Worm (Caenorhabditis elegans): ENCODE results near the gene col-95.

The col-95 gene

ce11 chrIII:11669008-11669407 lies 34.8 kb upstream of the col-95 start:
- TF ChIP-seq ceh-13 (GFP tag; optimal IDR thresholded peaks at IDR 0.05) (no peak), aly-1 (tag; optimal IDR thresholded peaks at IDR 0.05) (no peak), tra-4 (tag; optimal IDR thresholded peaks at IDR 0.05) (no peak), F13C5.2 (tag; optimal IDR thresholded peaks at IDR 0.05) (no peak), ets-7 (tag; optimal IDR thresholded peaks at IDR 0.05) (no peak), ama-1 (optimal IDR thresholded peaks at IDR 0.05) (no peak), ceh-36 (tag; optimal IDR thresholded peaks at IDR 0.05) (no peak), tbx-11 (GFP tag; IDR thresholded peaks at IDR 0.05) (no peak), hmg-4 (GFP tag; optimal IDR thresholded peaks at IDR 0.05) (no peak), B0310.2 (tag; optimal IDR thresholded peaks at IDR 0.05) (no peak), hmbx-1 (tag; optimal IDR thresholded peaks at IDR 0.05) (no peak), sea-1 (GFP tag; conservative IDR thresholded peaks at IDR 0.05) (no peak)

DNA sequence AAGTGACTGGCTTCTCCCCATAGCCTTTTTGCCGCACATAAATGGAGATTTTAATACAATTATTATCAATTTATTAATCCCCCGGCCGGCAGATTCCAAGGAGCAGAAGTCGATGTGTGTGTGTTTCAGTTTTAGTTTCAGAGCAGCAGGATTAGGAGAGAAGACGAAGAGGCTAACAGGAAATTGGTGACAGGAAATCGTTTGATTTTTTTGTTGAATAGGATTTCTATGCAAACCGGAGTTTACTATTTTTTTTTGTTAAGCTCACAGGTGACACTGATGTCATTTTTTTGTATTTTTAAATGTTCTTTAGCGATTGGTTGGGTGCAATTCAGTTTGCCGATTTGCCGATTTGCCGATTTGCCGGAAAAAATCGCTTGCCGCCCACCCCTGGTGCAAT lies 23.3 kb upstream of the col-95 start:
- TF ChIP-seq tra-4 (tag; optimal IDR thresholded peaks at IDR 0.05), result no peak
- TF ChIP-seq ets-7 (tag; optimal IDR thresholded peaks at IDR 0.05), result no peak
- peak; percentile 46 for TF ChIP-seq ceh-36 (tag; optimal IDR thresholded peaks at IDR 0.05)

DNA sequence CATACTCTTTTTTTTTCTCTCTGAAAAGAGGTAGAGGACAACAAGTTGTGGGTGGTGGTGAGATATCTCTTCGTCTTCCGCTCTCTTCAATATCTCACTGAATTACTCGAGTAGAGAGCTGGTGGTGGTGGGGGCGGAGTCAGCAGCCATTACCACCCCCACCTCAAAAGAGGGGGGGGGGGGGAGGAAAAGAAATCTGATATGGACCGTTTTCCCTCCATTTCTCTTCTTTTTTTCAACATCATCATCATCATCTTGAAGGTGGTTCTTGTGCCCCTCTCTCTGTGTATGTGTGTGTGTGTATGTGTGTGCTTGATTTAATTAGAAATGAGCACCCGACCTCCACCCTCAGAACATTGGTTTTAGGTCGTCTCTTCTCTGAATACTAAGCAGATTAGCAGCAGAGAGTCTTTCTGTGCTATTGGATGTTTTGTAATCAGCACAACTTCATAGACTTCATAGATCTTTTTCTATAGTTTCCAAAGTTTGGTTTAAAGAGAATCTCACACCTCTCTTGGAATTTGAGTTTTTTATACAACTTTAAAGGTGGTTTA lies 22.3 kb upstream of the col-95 start:
- TF ChIP-seq B0310.2 (tag; optimal IDR thresholded peaks at IDR 0.05), result no peak
- TF ChIP-seq ceh-36 (tag; optimal IDR thresholded peaks at IDR 0.05), result no peak
- no peak for TF ChIP-seq pes-1 (GFP tag; IDR thresholded peaks at IDR 0.05)
- TF ChIP-seq tra-4 (tag; optimal IDR thresholded peaks at IDR 0.05), result no peak
- no peak for TF ChIP-seq hnd-1 (tag; optimal IDR thresholded peaks at IDR 0.05)
- TF ChIP-seq ama-1 (optimal IDR thresholded peaks at IDR 0.05), result no peak

DNA sequence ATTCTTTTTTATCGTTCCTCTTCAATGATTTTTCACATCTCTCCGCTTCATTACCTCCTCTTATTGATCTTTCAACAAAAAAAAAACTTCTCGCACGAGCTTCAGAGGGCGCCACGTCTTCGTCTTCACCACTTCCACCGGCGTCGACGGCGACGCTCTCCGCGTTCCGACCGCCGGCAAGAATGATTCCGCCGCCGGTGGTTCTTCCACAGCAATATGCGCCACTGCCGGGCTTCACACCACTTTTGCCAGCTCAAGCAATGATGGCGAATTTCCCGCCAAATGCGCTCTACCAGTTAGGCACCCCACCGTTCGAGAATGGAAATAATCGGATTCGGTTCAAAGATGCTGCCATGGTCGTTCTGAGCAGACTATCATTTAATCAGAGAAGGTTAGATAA lies 20.8 kb upstream of the col-95 start:
- TF ChIP-seq ets-7 (tag; optimal IDR thresholded peaks at IDR 0.05), result no peak
- TF ChIP-seq hnd-1 (tag; optimal IDR thresholded peaks at IDR 0.05), result no peak
- no peak for TF ChIP-seq hmg-4 (GFP tag; optimal IDR thresholded peaks at IDR 0.05)
- TF ChIP-seq ceh-36 (tag; optimal IDR thresholded peaks at IDR 0.05), result no peak
- TF ChIP-seq sea-1 (GFP tag; conservative IDR thresholded peaks at IDR 0.05), result no peak
- TF ChIP-seq scrt-1 (GFP tag; IDR thresholded peaks at IDR 0.05), result no peak
- TF ChIP-seq tbx-11 (GFP tag; IDR thresholded peaks at IDR 0.05), result no peak
- no peak for TF ChIP-seq ama-1 (optimal IDR thresholded peaks at IDR 0.05)
- TF ChIP-seq B0310.2 (tag; optimal IDR thresholded peaks at IDR 0.05), result no peak
- TF ChIP-seq F13C5.2 (tag; optimal IDR thresholded peaks at IDR 0.05), result no peak
- TF ChIP-seq aly-1 (tag; optimal IDR thresholded peaks at IDR 0.05), result no peak
- no peak for TF ChIP-seq tbx-37 (GFP tag; conservative IDR thresholded peaks at IDR 0.05)
- TF ChIP-seq tra-4 (tag; optimal IDR thresholded peaks at IDR 0.05), result no peak
- TF ChIP-seq flt-1 (GFP tag; IDR thresholded peaks at IDR 0.05), result no peak

- TF ChIP-seq tbx-11 (GFP tag; IDR thresholded peaks at IDR 0.05) (no peak), ama-1 (optimal IDR thresholded peaks at IDR 0.05) (no peak), tra-4 (tag; optimal IDR thresholded peaks at IDR 0.05) (no peak), hnd-1 (tag; optimal IDR thresholded peaks at IDR 0.05) (no peak), hmbx-1 (tag; optimal IDR thresholded peaks at IDR 0.05) (no peak), B0310.2 (tag; optimal IDR thresholded peaks at IDR 0.05) (no peak), aly-1 (tag; optimal IDR thresholded peaks at IDR 0.05) (no peak)
Measured at ce11 chrIII:11683790-11684189, 20.0 kb upstream of the col-95 start.

- TF ChIP-seq ceh-36 (tag; optimal IDR thresholded peaks at IDR 0.05) (no peak), pes-1 (GFP tag; IDR thresholded peaks at IDR 0.05) (no peak), aly-1 (tag; optimal IDR thresholded peaks at IDR 0.05) (no peak), B0310.2 (tag; optimal IDR thresholded peaks at IDR 0.05) (no peak), scrt-1 (GFP tag; IDR thresholded peaks at IDR 0.05) (no peak), F13C5.2 (tag; optimal IDR thresholded peaks at IDR 0.05) (no peak), hmbx-1 (tag; optimal IDR thresholded peaks at IDR 0.05) (no peak), hmg-4 (GFP tag; optimal IDR thresholded peaks at IDR 0.05) (no peak), ets-7 (tag; optimal IDR thresholded peaks at IDR 0.05) (no peak), ama-1 (optimal IDR thresholded peaks at IDR 0.05) (no peak)
Measured at ce11 chrIII:11684770-11685169, 19.0 kb upstream of the col-95 start.

DNA sequence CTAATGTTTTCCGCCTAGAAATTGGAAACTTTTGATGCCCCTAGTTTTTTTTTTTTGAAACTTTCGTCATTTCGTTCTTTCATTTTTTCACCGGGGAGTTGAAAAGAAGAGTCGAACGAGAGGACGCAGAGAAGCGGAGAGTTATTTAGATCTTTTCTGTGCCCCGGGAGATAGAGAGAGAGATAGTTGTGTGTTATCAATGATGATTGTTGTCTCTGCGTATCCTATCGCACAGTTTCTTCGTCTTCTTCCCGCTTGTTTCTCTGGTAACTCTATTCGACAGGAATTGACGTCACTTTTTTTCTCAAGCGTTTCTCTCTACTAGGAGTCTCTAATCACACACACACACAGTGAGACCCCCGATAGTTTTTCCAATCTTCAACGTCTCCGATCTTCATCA lies 14.5 kb upstream of the col-95 start:
- no peak for TF ChIP-seq aly-1 (tag; optimal IDR thresholded peaks at IDR 0.05)
- no peak for TF ChIP-seq hmg-4 (GFP tag; optimal IDR thresholded peaks at IDR 0.05)
- no peak for TF ChIP-seq ets-7 (tag; optimal IDR thresholded peaks at IDR 0.05)
- TF ChIP-seq pes-1 (GFP tag; IDR thresholded peaks at IDR 0.05), result no peak
- TF ChIP-seq ceh-13 (GFP tag; optimal IDR thresholded peaks at IDR 0.05), result no peak
- TF ChIP-seq sea-1 (GFP tag; conservative IDR thresholded peaks at IDR 0.05), result no peak
- TF ChIP-seq tra-4 (tag; optimal IDR thresholded peaks at IDR 0.05), result no peak

DNA sequence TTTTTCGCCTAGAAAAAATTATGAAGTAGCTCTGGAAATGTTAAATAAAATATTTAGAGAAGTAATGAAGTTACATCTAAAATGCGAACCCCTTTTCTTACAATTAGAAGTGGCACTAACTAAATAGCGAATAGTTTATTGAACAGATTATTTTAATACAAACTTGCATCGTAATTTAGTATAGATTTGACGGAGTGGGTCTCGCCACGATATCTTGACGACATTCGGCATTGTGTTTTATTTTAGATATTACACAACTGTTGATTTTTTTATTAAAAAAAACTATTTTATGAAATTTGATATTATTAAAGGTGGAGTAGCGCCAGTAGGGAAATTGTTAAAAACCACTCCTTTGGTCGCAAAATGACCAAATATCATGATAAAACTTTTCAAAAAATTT lies 13.9 kb upstream of the col-95 start:
- no peak for TF ChIP-seq flt-1 (GFP tag; IDR thresholded peaks at IDR 0.05)
- no peak for TF ChIP-seq ama-1 (optimal IDR thresholded peaks at IDR 0.05)
- TF ChIP-seq aly-1 (tag; optimal IDR thresholded peaks at IDR 0.05), result no peak
- TF ChIP-seq tra-4 (tag; optimal IDR thresholded peaks at IDR 0.05), result no peak
- no peak for TF ChIP-seq ceh-36 (tag; optimal IDR thresholded peaks at IDR 0.05)
- TF ChIP-seq pes-1 (GFP tag; IDR thresholded peaks at IDR 0.05), result no peak
- no peak for TF ChIP-seq sea-1 (GFP tag; conservative IDR thresholded peaks at IDR 0.05)
- TF ChIP-seq B0310.2 (tag; optimal IDR thresholded peaks at IDR 0.05), result no peak
- TF ChIP-seq hmbx-1 (tag; optimal IDR thresholded peaks at IDR 0.05), result no peak
- TF ChIP-seq tbx-11 (GFP tag; IDR thresholded peaks at IDR 0.05), result no peak
- no peak for TF ChIP-seq ceh-13 (GFP tag; optimal IDR thresholded peaks at IDR 0.05)
- TF ChIP-seq scrt-1 (GFP tag; IDR thresholded peaks at IDR 0.05), result no peak
- no peak for TF ChIP-seq F13C5.2 (tag; optimal IDR thresholded peaks at IDR 0.05)
- no peak for TF ChIP-seq hmg-4 (GFP tag; optimal IDR thresholded peaks at IDR 0.05)
- TF ChIP-seq ets-7 (tag; optimal IDR thresholded peaks at IDR 0.05), result no peak
- no peak for TF ChIP-seq tbx-37 (GFP tag; conservative IDR thresholded peaks at IDR 0.05)
- TF ChIP-seq hnd-1 (tag; optimal IDR thresholded peaks at IDR 0.05), result no peak

Measured in whole organism, early embryonic.